Fruit fly (Drosophila melanogaster): ENCODE data around the gene CG44426.

dm6 chrX:20933459-20933858 lies 44.6 kb upstream of the CG44426 start, which contains the start of gene CG11227:
- TF ChIP-seq psq (optimal IDR thresholded peaks at IDR 0.05), result no peak
- TF ChIP-seq pan (optimal IDR thresholded peaks at IDR 0.05), result no peak
- no peak for TF ChIP-seq Dll (optimal IDR thresholded peaks at IDR 0.05)
- TF ChIP-seq CG8478 (optimal IDR thresholded peaks at IDR 0.05), result no peak
- no peak for TF ChIP-seq EcR (GFP tag; optimal IDR thresholded peaks at IDR 0.05)

Measured in whole organism.